Worm (Caenorhabditis elegans) whole organism, young adult: ENCODE data around the gene pak-2.

ENCODE experiments used
- B0035.1 ChIP-seq: sonication (generic microtip); optimal IDR thresholded peaks from 2 replicates; lab custom pipeline; 2016; ENCODE audit warnings: missing genetic modification characterization, mild to moderate bottlenecking, missing compliant biosample characterization, missing genotype, missing genetic modification reagents
- B0261.1 ChIP-seq: sonication (generic microtip); optimal IDR thresholded peaks from 2 replicates; lab custom pipeline; 2016; ENCODE audit warnings: mild to moderate bottlenecking, missing genetic modification characterization, moderate library complexity, missing compliant biosample characterization
- C06A6.2 ChIP-seq: fragments of 200-800 bp; sonication (Bioruptor generic); conservative IDR thresholded peaks from 2 replicates; pipeline ENCODE4 v1.3.6; 2022; ENCODE audit warnings: missing genetic modification characterization, missing compliant biosample characterization
- F33H1.4 ChIP-seq: fragments of 200-800 bp; sonication (Bioruptor generic); IDR thresholded peaks from 2 replicates; pipeline ENCODE4 v1.3.6; 2022; ENCODE audit warnings: missing genetic modification reagents, missing genetic modification characterization, missing compliant biosample characterization
- F39B2.1 ChIP-seq: fragments of 200-800 bp; sonication (Bioruptor generic); IDR thresholded peaks from 2 replicates; pipeline ENCODE4 v1.3.6; 2022; ENCODE audit warnings: missing genetic modification reagents, missing genetic modification characterization, missing compliant biosample characterization
- F49E8.2 ChIP-seq: sonication (generic microtip); optimal IDR thresholded peaks from 3 replicates; lab custom pipeline; 2017; ENCODE audit warnings: missing genetic modification characterization, mild to moderate bottlenecking, missing compliant biosample characterization, antibody characterized with exemption, moderate library complexity; ENCODE audit not compliant: insufficient read depth
- F57C9.4 ChIP-seq: sonication (generic microtip); optimal IDR thresholded peaks from 2 replicates; lab custom pipeline; 2017; ENCODE audit warnings: mild to moderate bottlenecking, missing genetic modification characterization, missing compliant biosample characterization
- K11D2.4 ChIP-seq: fragments of 200-800 bp; sonication (Bioruptor generic); IDR thresholded peaks from 2 replicates; pipeline ENCODE4 v1.3.6; 2022; ENCODE audit warnings: missing genetic modification reagents, missing genetic modification characterization, missing compliant biosample characterization
- Y56A3A.18 ChIP-seq: fragments of 200-800 bp; sonication (Bioruptor generic); IDR thresholded peaks from 2 replicates; pipeline ENCODE4 v1.3.6; 2022; ENCODE audit warnings: missing genetic modification reagents, missing genetic modification characterization, missing compliant biosample characterization
- Y95B8A.8 ChIP-seq: fragments of 200-800 bp; sonication (Bioruptor generic); IDR thresholded peaks from 2 replicates; pipeline ENCODE4 v1.3.6; 2022; ENCODE audit warnings: missing genetic modification reagents, missing genetic modification characterization, missing compliant biosample characterization
- ZK185.1 ChIP-seq: sonication (generic microtip); optimal IDR thresholded peaks from 2 replicates; lab custom pipeline; 2016; ENCODE audit warnings: mild to moderate bottlenecking, missing genetic modification characterization, missing compliant biosample characterization; ENCODE audit not compliant: poor library complexity, severe bottlenecking
- akir-1 ChIP-seq: fragments of 200-800 bp; sonication (Bioruptor generic); optimal IDR thresholded peaks from 2 replicates; lab custom pipeline; 2018; ENCODE audit warnings: mild to moderate bottlenecking, missing genetic modification characterization, moderate library complexity, missing compliant biosample characterization
- atf-7 ChIP-seq: sonication (generic microtip); optimal IDR thresholded peaks from 2 replicates; lab custom pipeline; 2017; ENCODE audit warnings: mild to moderate bottlenecking, missing genetic modification characterization, missing compliant biosample characterization
- athp-1 ChIP-seq: sonication (generic microtip); optimal IDR thresholded peaks from 2 replicates; lab custom pipeline; 2017; ENCODE audit warnings: mild to moderate bottlenecking, missing genetic modification characterization, missing compliant biosample characterization
- attf-6 ChIP-seq: fragments of 200-800 bp; sonication (Bioruptor generic); IDR thresholded peaks from 2 replicates; pipeline ENCODE4 v1.3.6; 2022; ENCODE audit warnings: missing genetic modification reagents, missing genetic modification characterization, missing compliant biosample characterization
- ccch-3 ChIP-seq: fragments of 200-800 bp; sonication (Bioruptor generic); optimal IDR thresholded peaks from 2 replicates; lab custom pipeline; 2018; ENCODE audit warnings: mild to moderate bottlenecking, missing genetic modification characterization, missing compliant biosample characterization
- cebp-1 ChIP-seq, 2 experiments: fragments of 200-800 bp in 1 of 2; sonication (Bioruptor generic) in 1 of 2; sonication (generic microtip) in 1 of 2; IDR thresholded peaks in 1 of 2; optimal IDR thresholded peaks in 1 of 2; 2 replicates each; pipeline versions ENCODE4 v1.3.6 to Lab custom; 2017 to 2022; ENCODE audit warnings: missing compliant biosample characterization in 2 of 2, missing genetic modification characterization in 2 of 2, mild to moderate bottlenecking in 1 of 2, missing genetic modification reagents in 1 of 2, moderate library complexity in 1 of 2
- cebp-2 ChIP-seq: fragments of 200-800 bp; sonication (Bioruptor generic); IDR thresholded peaks from 2 replicates; pipeline ENCODE4 v1.3.6; 2022; ENCODE audit warnings: missing genetic modification characterization, missing compliant biosample characterization
- ceh-100 ChIP-seq: fragments of 200-800 bp; sonication (Bioruptor generic); IDR thresholded peaks from 2 replicates; pipeline ENCODE4 v1.3.6; 2022; ENCODE audit warnings: missing genetic modification reagents, missing genetic modification characterization, missing compliant biosample characterization
- ceh-79 ChIP-seq: sonication (generic microtip); optimal IDR thresholded peaks from 2 replicates; lab custom pipeline; 2017; ENCODE audit warnings: mild to moderate bottlenecking, missing genetic modification characterization, missing compliant biosample characterization
- ceh-91 ChIP-seq: fragments of 200-800 bp; sonication (Bioruptor generic); IDR thresholded peaks from 2 replicates; pipeline ENCODE4 v1.3.6; 2022; ENCODE audit warnings: missing genetic modification reagents, missing genetic modification characterization, missing compliant biosample characterization
- efl-1 ChIP-seq: fragments of 150-350 bp; optimal IDR thresholded peaks from 2 replicates; lab custom pipeline; 2014; ENCODE audit warnings: missing biosample characterization, missing genetic modification reagents, missing genetic modification characterization
- egl-44 ChIP-seq: fragments of 200-800 bp; sonication (Bioruptor generic); IDR thresholded peaks from 2 replicates; pipeline ENCODE4 v1.3.6; 2022; ENCODE audit warnings: missing genetic modification reagents, missing genetic modification characterization, missing compliant biosample characterization
- ekl-4 ChIP-seq: fragments of 200-800 bp; sonication (Bioruptor generic); IDR thresholded peaks from 2 replicates; pipeline ENCODE4 v1.3.6; 2022; ENCODE audit warnings: missing genetic modification reagents, missing genetic modification characterization, missing compliant biosample characterization
- gei-17 ChIP-seq: fragments of 200-800 bp; sonication (Bioruptor generic); optimal IDR thresholded peaks from 2 replicates; lab custom pipeline; 2018; ENCODE audit warnings: mild to moderate bottlenecking, missing genetic modification characterization, missing compliant biosample characterization
- hmg-20 ChIP-seq: fragments of 200-800 bp; sonication (Bioruptor generic); IDR thresholded peaks from 2 replicates; pipeline ENCODE4 v1.3.6; 2022; ENCODE audit warnings: missing genetic modification reagents, missing genetic modification characterization, missing compliant biosample characterization
- hrde-1 ChIP-seq: sonication (generic microtip); optimal IDR thresholded peaks from 2 replicates; lab custom pipeline; 2016; ENCODE audit warnings: missing genetic modification characterization, mild to moderate bottlenecking, missing compliant biosample characterization, moderate library complexity, missing genotype, missing genetic modification reagents, borderline replicate concordance
- lag-1 ChIP-seq: fragments of 200-800 bp; sonication (Bioruptor generic); IDR thresholded peaks from 2 replicates; pipeline ENCODE4 v1.3.6; 2022; ENCODE audit warnings: missing genetic modification reagents, missing genetic modification characterization, missing compliant biosample characterization
- let-607 ChIP-seq, 2 experiments: fragments of 200-800 bp in 1 of 2; sonication (Bioruptor generic) in 1 of 2; sonication (generic microtip) in 1 of 2; optimal IDR thresholded peaks; 2 replicates each; lab custom pipeline; 2016 to 2018; ENCODE audit warnings: mild to moderate bottlenecking in 2 of 2, missing compliant biosample characterization in 2 of 2, missing genetic modification characterization in 2 of 2, moderate library complexity in 2 of 2, missing genotype in 1 of 2
- lin-35 ChIP-seq, 3 experiments: fragments of 150-350 bp in 2 of 3; sonication (generic microtip) in 1 of 3; optimal IDR thresholded peaks; 2 replicates each; lab custom pipeline; 2014 to 2018; ENCODE audit warnings: missing biosample characterization in 3 of 3, missing genetic modification characterization in 3 of 3, missing genetic modification reagents in 3 of 3
- lin-40 ChIP-seq: sonication (generic microtip); optimal IDR thresholded peaks from 2 replicates; lab custom pipeline; 2016; ENCODE audit warnings: missing genetic modification characterization, mild to moderate bottlenecking, missing compliant biosample characterization, missing genotype, missing genetic modification reagents
- lin-54 ChIP-seq: fragments of 200-800 bp; sonication (Bioruptor generic); optimal IDR thresholded peaks from 2 replicates; lab custom pipeline; 2018; ENCODE audit warnings: mild to moderate bottlenecking, missing genetic modification characterization, missing compliant biosample characterization
- madf-10 ChIP-seq: sonication (generic microtip); optimal IDR thresholded peaks from 2 replicates; lab custom pipeline; 2016; ENCODE audit warnings: mild to moderate bottlenecking, missing genetic modification characterization, missing compliant biosample characterization
- madf-6 ChIP-seq: fragments of 200-800 bp; sonication (Bioruptor generic); IDR thresholded peaks from 2 replicates; pipeline ENCODE4 v1.3.6; 2022; ENCODE audit warnings: missing genetic modification reagents, missing genetic modification characterization, missing compliant biosample characterization
- mcd-1 ChIP-seq: fragments of 200-800 bp; sonication (Bioruptor generic); IDR thresholded peaks from 2 replicates; pipeline ENCODE4 v1.3.6; 2022; ENCODE audit warnings: missing genetic modification reagents, missing genetic modification characterization, missing compliant biosample characterization
- nfya-1 ChIP-seq: sonication (generic microtip); optimal IDR thresholded peaks from 2 replicates; lab custom pipeline; 2017; ENCODE audit warnings: antibody characterized with exemption, missing compliant biosample characterization, missing genetic modification characterization, borderline replicate concordance; ENCODE audit not compliant: insufficient read depth
- rcor-1 ChIP-seq: fragments of 200-800 bp; sonication (Bioruptor generic); IDR thresholded peaks from 2 replicates; pipeline ENCODE4 v1.3.6; 2022; ENCODE audit warnings: missing genetic modification reagents, missing genetic modification characterization, missing compliant biosample characterization
- repo-1 ChIP-seq: sonication (generic microtip); optimal IDR thresholded peaks from 2 replicates; lab custom pipeline; 2017; ENCODE audit warnings: mild to moderate bottlenecking, missing genetic modification characterization, missing compliant biosample characterization
- snpc-3.4 ChIP-seq: sonication (generic microtip); optimal IDR thresholded peaks from 2 replicates; lab custom pipeline; 2017; ENCODE audit warnings: missing genetic modification characterization, mild to moderate bottlenecking, missing compliant biosample characterization, antibody characterized with exemption, moderate library complexity, missing genotype, missing genetic modification reagents
- somi-1 ChIP-seq: fragments of 200-800 bp; sonication (Bioruptor generic); optimal IDR thresholded peaks from 2 replicates; lab custom pipeline; 2018; ENCODE audit warnings: mild to moderate bottlenecking, missing genetic modification characterization, missing compliant biosample characterization
- sptf-2 ChIP-seq: fragments of 200-800 bp; sonication (Bioruptor generic); optimal IDR thresholded peaks from 2 replicates; lab custom pipeline; 2018; ENCODE audit warnings: mild to moderate bottlenecking, missing genetic modification characterization, missing compliant biosample characterization
- tbp1 ChIP-seq: fragments of 200-800 bp; sonication (Bioruptor generic); optimal IDR thresholded peaks from 2 replicates; lab custom pipeline; 2018; ENCODE audit warnings: mild to moderate bottlenecking, missing genetic modification characterization, missing compliant biosample characterization
- tlf-1 ChIP-seq: fragments of 200-800 bp; sonication (Bioruptor generic); optimal IDR thresholded peaks from 2 replicates; lab custom pipeline; 2018; ENCODE audit warnings: mild to moderate bottlenecking, missing genetic modification characterization, missing compliant biosample characterization
- xnd-1 ChIP-seq: sonication (generic microtip); optimal IDR thresholded peaks from 2 replicates; lab custom pipeline; 2016; ENCODE audit warnings: missing genotype, missing genetic modification reagents, missing genetic modification characterization, missing compliant biosample characterization
- zfh-2 ChIP-seq: fragments of 200-800 bp; sonication (Bioruptor generic); conservative IDR thresholded peaks from 2 replicates; pipeline ENCODE4 v1.3.6; 2022; ENCODE audit warnings: missing genetic modification reagents, missing genetic modification characterization, missing compliant biosample characterization
- ztf-26 ChIP-seq: sonication (generic microtip); optimal IDR thresholded peaks from 2 replicates; lab custom pipeline; 2017; ENCODE audit warnings: missing genetic modification characterization, missing compliant biosample characterization
- ztf-28 ChIP-seq: fragments of 200-800 bp; sonication (Bioruptor generic); IDR thresholded peaks from 2 replicates; pipeline ENCODE4 v1.3.6; 2022; ENCODE audit warnings: missing genetic modification reagents, missing genetic modification characterization, missing compliant biosample characterization

Gene pak-2

ce11 chrV:11076403-11076802 is 37.2 kb upstream of the pak-2 start (continued):
- TF ChIP-seq let-607 (tag; optimal IDR thresholded peaks at IDR 0.05; lab: Kevin White, UChicago) (peak in 1 of 2 experiments; percentile 19), ZK185.1 (tag; lab: Kevin White, UChicago) (peak; percentile 43), madf-10 (tag; lab: Kevin White, UChicago) (peak; percentile 31), F57C9.4 (tag; lab: Kevin White, UChicago) (no peak), ztf-26 (no peak), gei-17 (GFP tag; lab: Kevin White, UChicago) (no peak), ccch-3 (GFP tag; lab: Kevin White, UChicago) (no peak), lin-40 (tag; lab: Kevin White, UChicago) (peak; percentile 37), cebp-1 (GFP tag; IDR thresholded peaks at IDR 0.05; lab: Robert Waterston, UW) (no peak), cebp-1 (tag; optimal IDR thresholded peaks at IDR 0.05; lab: Kevin White, UChicago) (peak; percentile 40), ztf-28 (GFP tag; lab: Robert Waterston, UW) (no peak), akir-1 (GFP tag; lab: Kevin White, UChicago) (no peak), F33H1.4 (GFP tag; lab: Robert Waterston, UW) (peak; percentile 24), athp-1 (tag; lab: Kevin White, UChicago) (peak; percentile 72), ceh-79 (tag; lab: Kevin White, UChicago) (no peak), nfya-1 (tag; lab: Kevin White, UChicago) (no peak), sptf-2 (GFP tag; lab: Kevin White, UChicago) (no peak), repo-1 (peak; percentile 64), hmg-20 (GFP tag; lab: Robert Waterston, UW) (peak; percentile 60; the same call in 1 of the 2 replicates), B0261.1 (tag; lab: Kevin White, UChicago) (no peak), F39B2.1 (GFP tag; lab: Robert Waterston, UW) (peak; percentile 87), madf-6 (peak; percentile 86), mcd-1 (peak; percentile 55), F49E8.2 (tag; lab: Kevin White, UChicago) (peak; percentile 96), atf-7 (tag; lab: Kevin White, UChicago) (peak; percentile 70), ekl-4 (peak; percentile 95), lin-35 (GFP tag; optimal IDR thresholded peaks at IDR 0.05; lab: Kevin White, UChicago) (peak in 1 of 3 experiments; percentile 81), B0035.1 (tag; lab: Kevin White, UChicago) (peak; percentile 24), lin-54 (peak; percentile 77), ceh-100 (GFP tag; lab: Robert Waterston, UW) (peak; percentile 71), zfh-2 (no peak), lag-1 (GFP tag; lab: Robert Waterston, UW) (no peak), hrde-1 (tag; lab: Kevin White, UChicago) (peak; percentile 85), rcor-1 (GFP tag; lab: Robert Waterston, UW) (peak; percentile 75; the same call in 1 of the 2 replicates), xnd-1 (tag; lab: Kevin White, UChicago) (peak; percentile 9), snpc-3.4 (tag; lab: Kevin White, UChicago) (peak; percentile 81), tbp1 (GFP tag; lab: Kevin White, UChicago) (peak; percentile 66), attf-6 (GFP tag; lab: Robert Waterston, UW) (peak; percentile 87), efl-1 (GFP tag; lab: Kevin White, UChicago) (no peak), cebp-2 (peak; percentile 92), Y95B8A.8 (GFP tag; lab: Robert Waterston, UW) (peak; percentile 64), K11D2.4 (GFP tag; lab: Robert Waterston, UW) (0 out of 2 replicates have a peak, but pooled peaks have one; percentile 20), somi-1 (GFP tag; lab: Kevin White, UChicago) (peak; percentile 12), egl-44 (GFP tag; lab: Robert Waterston, UW) (0 out of 2 replicates have a peak, but pooled peaks have one; percentile 28), Y56A3A.18 (GFP tag; lab: Robert Waterston, UW) (peak; percentile 88), C06A6.2 (GFP tag; lab: Robert Waterston, UW) (no peak), ceh-91 (GFP tag; lab: Robert Waterston, UW) (peak; percentile 11; the same call in 1 of the 2 replicates), tlf-1 (GFP tag; lab: Kevin White, UChicago) (peak; percentile 78)
